Fruit fly (Drosophila melanogaster) whole organism, prepupa: ENCODE data around the gene Spec2.

ENCODE experiments used
- Blimp-1 ChIP-seq: fragments of 200-800 bp; sonication (Bioruptor generic); optimal IDR thresholded peaks from 3 replicates; lab custom pipeline; 2017; ENCODE audit warnings: missing biosample characterization, missing genetic modification characterization, mild to moderate bottlenecking, moderate library complexity, missing genetic modification reagents
- CG6276 ChIP-seq: fragments of 200-800 bp; sonication (Bioruptor generic); optimal IDR thresholded peaks from 2 replicates; lab custom pipeline; 2017; ENCODE audit warnings: missing biosample characterization, mild to moderate bottlenecking, missing genetic modification characterization
- Lpt ChIP-seq: fragments of 200-800 bp; sonication (Bioruptor generic); optimal IDR thresholded peaks from 3 replicates; lab custom pipeline; 2016; ENCODE audit warnings: missing biosample characterization, missing genetic modification characterization

- no peak for TF ChIP-seq Blimp-1 (GFP tag; lab: Kevin White, UChicago)
- no peak for TF ChIP-seq CG6276 (GFP tag; lab: Kevin White, UChicago)
- TF ChIP-seq Lpt (GFP tag; lab: Kevin White, UChicago), result peak; percentile 11
Measured at dm6 chr3R:5600361-5601043, 23.4 kb downstream of the Spec2 start.
